Worm (Caenorhabditis elegans): ENCODE results near the gene gpa-2.

gpa-2 gene

DNA sequence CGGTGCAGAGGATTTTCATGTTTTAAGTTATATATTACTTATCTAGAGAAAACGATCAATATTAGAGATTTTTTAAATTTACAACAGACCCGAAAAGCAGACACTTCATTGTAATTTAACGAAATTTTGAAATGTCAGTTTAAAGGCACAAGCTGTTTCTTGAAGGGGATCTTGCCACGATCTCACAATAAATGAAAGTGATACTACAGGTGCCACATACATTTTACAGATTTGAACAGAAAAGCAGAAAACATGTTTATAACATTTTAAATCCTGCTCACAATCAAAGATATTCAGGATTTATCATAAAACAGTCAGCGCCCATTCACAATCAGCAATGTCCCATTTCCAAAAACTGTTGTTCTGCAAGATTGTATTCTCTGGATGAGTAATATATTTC, 20.9 kb upstream of the gpa-2 start:
- TF ChIP-seq somi-1 (GFP tag; optimal IDR thresholded peaks at IDR 0.05), result no peak
- TF ChIP-seq ceh-100 (GFP tag; IDR thresholded peaks at IDR 0.05), result no peak
- no peak for TF ChIP-seq F49E8.2 (tag; optimal IDR thresholded peaks at IDR 0.05; ENCODE audit: insufficient read depth)
- no peak for TF ChIP-seq xnd-1 (tag; optimal IDR thresholded peaks at IDR 0.05)
- no peak for TF ChIP-seq lsy-27 (tag; optimal IDR thresholded peaks at IDR 0.05; ENCODE audit: borderline replicate concordance, insufficient read depth)
- TF ChIP-seq cebp-2 (GFP tag; IDR thresholded peaks at IDR 0.05), result no peak
- TF ChIP-seq hmg-1.2 (GFP tag; IDR thresholded peaks at IDR 0.05), result no peak
- no peak for TF ChIP-seq F57C9.4 (tag; optimal IDR thresholded peaks at IDR 0.05)
- no peak for TF ChIP-seq nhr-179 (tag; optimal IDR thresholded peaks at IDR 0.05)
- no peak for TF ChIP-seq ZK185.1 (tag; optimal IDR thresholded peaks at IDR 0.05; ENCODE audit: poor library complexity, severe bottlenecking)
- TF ChIP-seq repo-1 (tag; optimal IDR thresholded peaks at IDR 0.05), result no peak

DNA sequence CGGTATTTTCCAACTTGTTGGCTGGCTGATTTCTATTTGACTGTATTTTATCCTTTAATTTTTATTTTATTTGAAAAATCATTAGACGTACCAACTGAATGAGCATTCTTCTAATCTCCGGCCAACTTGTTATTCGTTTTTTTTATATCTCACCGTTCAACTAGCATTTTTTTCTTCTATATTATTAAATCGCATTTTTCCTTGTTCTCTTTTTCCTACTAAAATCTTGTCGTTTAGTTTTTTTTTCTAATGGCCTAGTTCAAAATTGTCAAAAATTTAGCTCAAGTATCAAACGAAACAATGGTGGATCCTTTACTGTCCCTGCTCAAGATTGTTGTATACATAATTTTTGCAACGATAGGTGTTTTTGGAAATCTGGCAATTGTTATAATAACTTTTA, 19.4 kb upstream of the gpa-2 start, which contains the start of gene srsx-22:
TSS of gene srsx-22 (plus strand) at position 301 of the 400 bp plus-strand sequence.
- TF ChIP-seq mxl-1 (tag; optimal IDR thresholded peaks at IDR 0.05) (no peak), snpc-3.4 (tag; optimal IDR thresholded peaks at IDR 0.05) (no peak), somi-1 (GFP tag; optimal IDR thresholded peaks at IDR 0.05) (no peak), F10E7.11 (tag; optimal IDR thresholded peaks at IDR 0.05) (no peak), nhr-90 (tag; optimal IDR thresholded peaks at IDR 0.05) (no peak), T26A5.8 (tag; optimal IDR thresholded peaks at IDR 0.05) (no peak), F57C9.4 (tag; optimal IDR thresholded peaks at IDR 0.05) (no peak), nhr-179 (tag; optimal IDR thresholded peaks at IDR 0.05) (no peak), ztf-6 (GFP tag; IDR thresholded peaks at IDR 0.05) (no peak), K11D2.4 (GFP tag; IDR thresholded peaks at IDR 0.05) (no peak), unc-62 (GFP tag; optimal IDR thresholded peaks at IDR 0.05) (no peak), lin-26 (GFP tag; IDR thresholded peaks at IDR 0.05) (no peak), hmg-20 (GFP tag; IDR thresholded peaks at IDR 0.05) (no peak), rcor-1 (GFP tag; IDR thresholded peaks at IDR 0.05) (no peak), K12H6.12 (tag; optimal IDR thresholded peaks at IDR 0.05) (no peak), F55B11.4 (tag; optimal IDR thresholded peaks at IDR 0.05; ENCODE audit: borderline replicate concordance, insufficient read depth) (no peak), B0261.1 (tag; optimal IDR thresholded peaks at IDR 0.05) (no peak), madf-6 (GFP tag; IDR thresholded peaks at IDR 0.05) (no peak), lin-40 (tag; optimal IDR thresholded peaks at IDR 0.05) (no peak), ZK185.1 (tag; optimal IDR thresholded peaks at IDR 0.05; ENCODE audit: poor library complexity, severe bottlenecking) (no peak)

DNA sequence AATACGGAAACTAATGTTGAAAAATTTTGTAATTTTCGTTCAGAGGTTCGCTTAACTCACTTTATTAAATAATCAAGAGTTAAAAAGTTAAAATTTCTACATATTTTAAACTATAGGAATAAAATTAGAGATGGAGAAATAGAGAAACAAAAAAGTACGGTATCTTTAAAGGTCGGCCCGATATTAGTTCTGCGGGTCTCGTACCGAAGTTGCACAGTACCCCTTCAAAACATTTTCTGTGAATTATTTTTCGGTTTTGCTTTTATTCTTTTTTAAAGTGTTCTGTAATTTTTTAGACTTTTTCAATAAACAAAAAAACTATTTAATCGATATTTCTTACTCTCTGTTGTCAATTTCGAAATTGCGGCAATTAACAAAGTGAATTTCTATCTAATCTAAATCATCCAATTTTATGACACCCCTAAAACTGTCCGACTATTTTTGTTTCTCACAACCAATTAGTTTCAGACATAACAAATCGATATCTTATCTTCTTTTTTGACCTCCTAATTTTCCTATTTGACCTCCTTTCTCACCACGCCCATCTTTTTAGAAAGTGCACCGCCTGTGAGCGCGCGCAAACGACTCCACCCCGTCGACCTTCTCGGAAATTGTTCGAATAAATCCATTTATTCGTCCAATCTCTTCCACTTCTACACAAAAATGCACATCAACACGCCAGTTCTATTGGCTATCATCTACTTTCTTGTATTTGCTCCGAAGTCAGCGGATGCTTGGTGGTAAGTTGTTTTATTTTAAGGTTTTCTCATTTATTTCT, 15.2 kb upstream of the gpa-2 start, which contains the start of gene mom-2:
TSS of gene mom-2 (plus strand) at position 554 of the 778 bp plus-strand sequence.
- no peak for TF ChIP-seq unc-62 (GFP tag; optimal IDR thresholded peaks at IDR 0.05)
- peak; percentile 4 for TF ChIP-seq snpc-1.3 (tag; optimal IDR thresholded peaks at IDR 0.05; ENCODE audit: insufficient read depth)
- peak; percentile 29; the same call in 1 of the 2 replicates for TF ChIP-seq D2030.7 (GFP tag; IDR thresholded peaks at IDR 0.05)
- peak; percentile 32 for TF ChIP-seq madf-8 (GFP tag; conservative IDR thresholded peaks at IDR 0.05)
- no peak for TF ChIP-seq hlh-12 (tag; optimal IDR thresholded peaks at IDR 0.05)
- peak; percentile 86 for TF ChIP-seq F33H1.4 (GFP tag; IDR thresholded peaks at IDR 0.05)
- TF ChIP-seq efl-1 (GFP tag; optimal IDR thresholded peaks at IDR 0.05), result peak; percentile 75
- no peak for TF ChIP-seq hmg-20 (GFP tag; IDR thresholded peaks at IDR 0.05)
- TF ChIP-seq xnd-1 (tag; optimal IDR thresholded peaks at IDR 0.05), result peak; percentile 81
- TF ChIP-seq ztf-22 (GFP tag; optimal IDR thresholded peaks at IDR 0.05), result no peak
- TF ChIP-seq lsl-1 (GFP tag; optimal IDR thresholded peaks at IDR 0.05), result peak; percentile 93
- TF ChIP-seq madf-6 (GFP tag; IDR thresholded peaks at IDR 0.05), result peak; percentile 79
- TF ChIP-seq ztf-18 (tag; optimal IDR thresholded peaks at IDR 0.05), result peak; percentile 38

All from whole organism, young adult.